Worm (Caenorhabditis elegans) whole organism, mixed stage, embryonic: ENCODE measurements around the gene srd-38.

ENCODE experiments used
- M03D4.4 ChIP-seq: sonication (generic microtip); optimal IDR thresholded peaks from 2 replicates; lab custom pipeline; 2017; ENCODE audit warnings: mild to moderate bottlenecking, missing genetic modification characterization, missing compliant biosample characterization
- bed-3 ChIP-seq: fragments of 200-800 bp; sonication (Bioruptor generic); optimal IDR thresholded peaks from 3 replicates; lab custom pipeline; 2018; ENCODE audit warnings: mild to moderate bottlenecking, missing genetic modification characterization, moderate library complexity, missing compliant biosample characterization
- blmp-1 ChIP-seq: fragments of 150-350 bp; optimal IDR thresholded peaks from 2 replicates; lab custom pipeline; 2014; ENCODE audit warnings: missing biosample characterization, missing genetic modification characterization
- ceh-39 ChIP-seq: fragments of 150-350 bp; optimal IDR thresholded peaks from 2 replicates; lab custom pipeline; 2014; ENCODE audit warnings: missing biosample characterization, missing genetic modification characterization
- ceh-83 ChIP-seq: fragments of 200-800 bp; sonication (Bioruptor generic); optimal IDR thresholded peaks from 2 replicates; lab custom pipeline; 2018; ENCODE audit warnings: mild to moderate bottlenecking, missing genetic modification characterization, missing compliant biosample characterization
- ces-1 ChIP-seq: fragments of 150-350 bp; optimal IDR thresholded peaks from 2 replicates; lab custom pipeline; 2014; ENCODE audit warnings: missing biosample characterization, missing genetic modification reagents, missing genetic modification characterization
- cnd-1 ChIP-seq: fragments of 200-800 bp; sonication (Bioruptor generic); optimal IDR thresholded peaks from 2 replicates; lab custom pipeline; 2018; ENCODE audit warnings: mild to moderate bottlenecking, missing genetic modification characterization, missing compliant biosample characterization
- drap-1 ChIP-seq: fragments of 200-800 bp; sonication (Bioruptor generic); optimal IDR thresholded peaks from 3 replicates; lab custom pipeline; 2018; ENCODE audit warnings: mild to moderate bottlenecking, missing genetic modification characterization, missing compliant biosample characterization
- elt-1 ChIP-seq: sonication (generic microtip); optimal IDR thresholded peaks from 2 replicates; lab custom pipeline; 2017; ENCODE audit warnings: missing genetic modification characterization, mild to moderate bottlenecking, missing compliant biosample characterization, antibody characterized with exemption, moderate library complexity, borderline replicate concordance; ENCODE audit not compliant: insufficient read depth
- elt-3 ChIP-seq: fragments of 150-350 bp; optimal IDR thresholded peaks from 2 replicates; lab custom pipeline; 2014; ENCODE audit warnings: missing biosample characterization, missing genetic modification characterization
- ham-2 ChIP-seq: fragments of 200-800 bp; sonication (Bioruptor generic); optimal IDR thresholded peaks from 2 replicates; lab custom pipeline; 2018; ENCODE audit warnings: mild to moderate bottlenecking, missing genetic modification characterization, missing compliant biosample characterization
- hlh-1 ChIP-seq: fragments of 150-350 bp; optimal IDR thresholded peaks from 2 replicates; lab custom pipeline; 2014; ENCODE audit warnings: missing biosample characterization, missing genetic modification reagents, missing genetic modification characterization
- lin-13 ChIP-seq: fragments of 150-350 bp; optimal IDR thresholded peaks from 2 replicates; lab custom pipeline; 2014; ENCODE audit warnings: missing biosample characterization, missing genetic modification characterization
- lin-32 ChIP-seq: fragments of 200-800 bp; sonication (Bioruptor generic); optimal IDR thresholded peaks from 2 replicates; lab custom pipeline; 2018; ENCODE audit warnings: mild to moderate bottlenecking, missing genetic modification characterization, missing compliant biosample characterization
- lsy-2 ChIP-seq: fragments of 150-350 bp; optimal IDR thresholded peaks from 2 replicates; lab custom pipeline; 2014; ENCODE audit warnings: missing biosample characterization, missing genetic modification characterization
- mab-5 ChIP-seq: fragments of 150-350 bp; optimal IDR thresholded peaks from 2 replicates; lab custom pipeline; 2014; ENCODE audit warnings: missing biosample characterization, missing genetic modification characterization
- mep-1 ChIP-seq: fragments of 150-350 bp; optimal IDR thresholded peaks from 2 replicates; lab custom pipeline; 2017; ENCODE audit warnings: missing biosample characterization, missing genetic modification reagents, missing genetic modification characterization, inconsistent platforms
- mls-2 ChIP-seq: sonication (generic microtip); optimal IDR thresholded peaks from 2 replicates; lab custom pipeline; 2016; ENCODE audit warnings: mild to moderate bottlenecking, missing genetic modification characterization, moderate library complexity, missing compliant biosample characterization
- nhr-12 ChIP-seq: fragments of 150-350 bp; optimal IDR thresholded peaks from 2 replicates; lab custom pipeline; 2014; ENCODE audit warnings: missing biosample characterization, missing genetic modification characterization
- nhr-2 ChIP-seq: fragments of 150-350 bp; optimal IDR thresholded peaks from 2 replicates; lab custom pipeline; 2014; ENCODE audit warnings: missing biosample characterization, missing genetic modification characterization
- nhr-237 ChIP-seq: fragments of 150-350 bp; optimal IDR thresholded peaks from 2 replicates; lab custom pipeline; 2014; ENCODE audit warnings: missing biosample characterization, missing genetic modification characterization
- nhr-28 ChIP-seq: fragments of 150-350 bp; optimal IDR thresholded peaks from 2 replicates; lab custom pipeline; 2014; ENCODE audit warnings: missing biosample characterization, missing genetic modification characterization
- pha-4 ChIP-seq: fragments of 150-350 bp; optimal IDR thresholded peaks from 2 replicates; lab custom pipeline; 2018; ENCODE audit warnings: missing biosample characterization, missing genetic modification reagents, missing genetic modification characterization
- snpc-4 ChIP-seq: fragments of 150-350 bp; optimal IDR thresholded peaks from 2 replicates; lab custom pipeline; 2014; ENCODE audit warnings: missing biosample characterization, missing genetic modification characterization
- sptf-1 ChIP-seq: sonication (generic microtip); optimal IDR thresholded peaks from 2 replicates; lab custom pipeline; 2017; ENCODE audit warnings: mild to moderate bottlenecking, missing genetic modification characterization, moderate library complexity, missing compliant biosample characterization
- tbx-8 ChIP-seq: fragments of 200-800 bp; sonication (Bioruptor generic); optimal IDR thresholded peaks from 2 replicates; lab custom pipeline; 2018; ENCODE audit warnings: mild to moderate bottlenecking, missing genetic modification characterization, moderate library complexity, missing compliant biosample characterization
- unc-120 ChIP-seq: sonication (generic microtip); optimal IDR thresholded peaks from 2 replicates; lab custom pipeline; 2017; ENCODE audit warnings: missing genetic modification characterization, missing compliant biosample characterization; ENCODE audit not compliant: poor library complexity, severe bottlenecking
- unc-39 ChIP-seq: fragments of 150-350 bp; optimal IDR thresholded peaks from 2 replicates; lab custom pipeline; 2014; ENCODE audit warnings: missing biosample characterization, missing genetic modification characterization
- unc-62 ChIP-seq: fragments of 150-350 bp; optimal IDR thresholded peaks from 2 replicates; lab custom pipeline; 2014; ENCODE audit warnings: missing biosample characterization, missing genetic modification reagents, missing genetic modification characterization
- zip-8 ChIP-seq: fragments of 150-350 bp; optimal IDR thresholded peaks from 2 replicates; lab custom pipeline; 2014; ENCODE audit warnings: missing biosample characterization, missing genetic modification characterization

srd-38 gene

DNA sequence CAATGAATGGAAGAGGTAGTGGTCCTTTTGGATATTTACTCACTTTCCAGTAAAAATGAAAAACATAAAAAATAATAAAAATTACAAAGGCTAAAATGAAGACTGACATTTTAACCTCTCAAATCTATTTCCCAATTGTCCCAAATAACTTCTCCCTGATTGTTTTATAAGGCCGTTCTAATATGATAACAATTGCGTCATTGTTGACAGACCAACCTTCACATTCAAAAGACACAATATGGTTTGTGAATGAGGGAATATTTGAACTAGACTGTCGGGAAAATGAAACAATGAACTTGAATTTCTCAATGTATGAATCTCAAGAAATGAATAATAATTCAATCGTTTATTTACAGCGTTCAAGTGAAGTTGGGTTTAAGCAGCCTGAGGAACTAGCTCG, 24.4 kb upstream of the srd-38 start, which contains the start of gene cyp-14A1:
Gene cyp-14A1 (minus strand): TSS at position 126 of the 400 bp plus-strand sequence.
- no peak for TF ChIP-seq mep-1 (tag; lab: Kevin White, UChicago)
- TF ChIP-seq tbx-8 (GFP tag; lab: Kevin White, UChicago), result no peak
- TF ChIP-seq M03D4.4 (tag; lab: Kevin White, UChicago), result no peak
- TF ChIP-seq nhr-2 (tag; lab: Kevin White, UChicago), result no peak
- no peak for TF ChIP-seq bed-3 (GFP tag; lab: Kevin White, UChicago)
- no peak for TF ChIP-seq unc-39 (tag; lab: Kevin White, UChicago)
- no peak for TF ChIP-seq snpc-4 (tag; lab: Kevin White, UChicago)
- no peak for TF ChIP-seq drap-1 (GFP tag; lab: Kevin White, UChicago)
- TF ChIP-seq lsy-2 (tag; lab: Kevin White, UChicago), result no peak
- no peak for TF ChIP-seq nhr-28 (tag; lab: Kevin White, UChicago)

DNA sequence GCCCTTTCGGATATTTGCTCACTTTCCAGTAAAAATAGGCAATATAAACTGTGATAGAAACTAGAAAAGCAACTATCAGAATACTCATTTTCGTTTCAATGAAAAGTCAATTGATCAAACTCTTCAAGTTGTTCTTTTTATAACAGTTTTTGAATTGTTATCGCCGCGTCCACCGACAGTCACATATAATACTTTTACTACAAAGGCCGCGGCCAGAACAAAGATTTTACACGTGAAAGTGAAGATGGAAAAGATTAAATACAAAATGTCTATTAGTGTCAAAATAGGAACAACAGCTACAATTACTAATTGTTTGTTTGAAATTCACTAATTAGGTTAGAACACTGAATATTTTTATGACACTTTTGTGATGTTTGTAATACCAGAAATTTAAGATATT, 22.0 kb upstream of the srd-38 start, which contains the start of gene cyp-14A2:
Gene cyp-14A2 (minus strand): TSS at position 101 of the 400 bp plus-strand sequence.
- TF ChIP-seq unc-62, result no peak
- no peak for TF ChIP-seq M03D4.4 (tag; lab: Kevin White, UChicago)
- no peak for TF ChIP-seq elt-1 (tag; lab: Kevin White, UChicago)
- TF ChIP-seq nhr-2 (tag; lab: Kevin White, UChicago), result no peak
- TF ChIP-seq hlh-1 (tag; lab: Kevin White, UChicago), result no peak
- TF ChIP-seq unc-39 (tag; lab: Kevin White, UChicago), result no peak
- no peak for TF ChIP-seq zip-8 (tag; lab: Kevin White, UChicago)
- no peak for TF ChIP-seq blmp-1 (tag; lab: Kevin White, UChicago)
- TF ChIP-seq unc-120, result no peak
- no peak for TF ChIP-seq lsy-2 (tag; lab: Kevin White, UChicago)
- no peak for TF ChIP-seq snpc-4 (tag; lab: Kevin White, UChicago)
- no peak for TF ChIP-seq mls-2 (tag; lab: Kevin White, UChicago)
- TF ChIP-seq lin-32 (GFP tag; lab: Kevin White, UChicago), result no peak
- no peak for TF ChIP-seq cnd-1 (tag; lab: Kevin White, UChicago)
- no peak for TF ChIP-seq sptf-1 (tag; lab: Kevin White, UChicago)
- TF ChIP-seq drap-1 (GFP tag; lab: Kevin White, UChicago), result no peak
- TF ChIP-seq mep-1 (tag; lab: Kevin White, UChicago), result no peak
- TF ChIP-seq elt-3 (tag; lab: Kevin White, UChicago), result no peak
- no peak for TF ChIP-seq ceh-83 (GFP tag; lab: Kevin White, UChicago)
- no peak for TF ChIP-seq lin-13 (tag; lab: Kevin White, UChicago)

DNA sequence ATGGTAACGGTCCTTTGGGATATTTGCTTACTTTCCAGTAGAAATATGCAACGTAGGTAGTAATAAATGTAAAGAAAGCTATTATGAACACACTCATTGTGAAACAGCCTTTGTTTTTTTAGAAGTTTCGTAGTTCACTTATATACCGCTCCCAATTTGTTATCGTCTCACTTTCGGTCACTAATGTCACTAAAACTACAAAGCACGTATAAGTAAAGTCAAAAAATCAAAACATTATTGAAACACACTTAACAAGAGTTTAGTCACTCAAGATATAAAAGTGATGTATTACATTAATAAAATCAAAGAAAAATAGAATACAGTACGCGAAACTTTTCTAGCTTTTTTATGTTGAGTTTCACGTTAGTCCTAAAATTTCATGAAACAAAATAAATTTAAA, 17.5 kb upstream of the srd-38 start, which contains the start of gene cyp-14A3:
Gene cyp-14A3 (minus strand): TSS at position 101 of the 400 bp plus-strand sequence.
- no peak for TF ChIP-seq zip-8 (tag; lab: Kevin White, UChicago)
- TF ChIP-seq ceh-83 (GFP tag; lab: Kevin White, UChicago), result no peak
- no peak for TF ChIP-seq pha-4 (tag; lab: Kevin White, UChicago)
- TF ChIP-seq ceh-39 (tag; lab: Kevin White, UChicago), result no peak
- no peak for TF ChIP-seq hlh-1 (tag; lab: Kevin White, UChicago)
- no peak for TF ChIP-seq unc-39 (tag; lab: Kevin White, UChicago)
- no peak for TF ChIP-seq lsy-2 (tag; lab: Kevin White, UChicago)
- TF ChIP-seq ham-2 (GFP tag; lab: Kevin White, UChicago), result no peak
- no peak for TF ChIP-seq cnd-1 (tag; lab: Kevin White, UChicago)
- TF ChIP-seq nhr-237 (tag; lab: Kevin White, UChicago), result no peak
- TF ChIP-seq elt-1 (tag; lab: Kevin White, UChicago), result no peak

DNA sequence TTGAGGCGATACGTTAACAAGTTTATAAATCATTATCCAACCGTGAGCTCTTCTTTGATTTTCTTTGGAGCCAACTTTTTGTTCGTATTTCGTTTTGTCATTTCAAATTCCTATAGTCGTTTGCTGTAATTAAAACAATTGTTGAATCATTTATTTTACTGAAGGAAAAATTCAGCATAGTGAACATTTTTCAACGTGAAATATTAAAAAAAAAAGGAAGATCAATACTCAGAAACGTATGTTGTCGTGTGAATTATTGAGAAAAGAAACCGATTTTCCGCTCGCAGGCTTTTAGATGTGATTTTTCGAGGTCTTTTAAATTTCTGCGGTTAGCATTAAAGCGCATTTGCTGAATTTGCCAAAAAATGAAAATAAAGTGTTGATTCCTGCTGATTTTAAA, 12.7 kb upstream of the srd-38 start, which contains the start of gene phf-33:
Gene phf-33 (minus strand): TSS at position 101 of the 400 bp plus-strand sequence.
- TF ChIP-seq hlh-1 (tag; lab: Kevin White, UChicago) (no peak), unc-62 (no peak), mep-1 (tag; lab: Kevin White, UChicago) (no peak), nhr-2 (tag; lab: Kevin White, UChicago) (no peak), lin-32 (GFP tag; lab: Kevin White, UChicago) (no peak), mab-5 (tag; lab: Kevin White, UChicago) (no peak), ces-1 (GFP tag; lab: Kevin White, UChicago) (no peak), M03D4.4 (tag; lab: Kevin White, UChicago) (no peak), nhr-12 (tag; lab: Kevin White, UChicago) (no peak)
- TF ChIP-seq, all 35 proteins: peak for 0
